Fruit fly (Drosophila melanogaster): ENCODE results near the gene CG5217.

DNA sequence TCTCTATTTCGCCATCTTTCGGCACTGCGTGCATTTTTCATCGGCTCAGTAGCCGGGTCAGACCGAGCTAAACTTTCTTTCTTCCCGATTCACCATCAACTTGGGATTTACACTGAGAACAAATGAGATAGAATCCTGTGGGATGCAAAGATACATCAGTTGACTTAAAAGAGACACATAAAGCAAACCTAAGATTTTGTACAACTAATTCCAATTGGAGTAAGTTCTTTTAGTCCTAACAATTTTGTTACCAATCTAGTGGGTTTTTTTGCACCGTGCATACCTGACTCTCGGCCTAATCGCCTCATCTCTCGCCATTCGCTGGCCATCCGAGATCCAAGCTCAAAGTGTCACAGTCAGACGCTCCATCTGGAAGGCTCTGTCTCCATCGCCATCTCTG is 16.9 kb upstream of the CG5217 start:
- TF ChIP-seq gem (tag; optimal IDR thresholded peaks at IDR 0.05) (no peak), dati (GFP tag; IDR thresholded peaks at IDR 0.05) (no peak), luna (GFP tag; optimal IDR thresholded peaks at IDR 0.05) (no peak), dmrt99B (tag; optimal IDR thresholded peaks at IDR 0.05) (no peak), h (optimal IDR thresholded peaks at IDR 0.05) (no peak), CG3847 (GFP tag; IDR thresholded peaks at IDR 0.05) (no peak), Gug (GFP tag; IDR thresholded peaks at IDR 0.05) (no peak), PHDP (tag; optimal IDR thresholded peaks at IDR 0.05) (no peak), hth (optimal IDR thresholded peaks at IDR 0.05) (no peak), dimm (GFP tag; IDR thresholded peaks at IDR 0.05) (no peak), Awh (GFP tag; IDR thresholded peaks at IDR 0.05) (no peak), CG15073 (GFP tag; optimal IDR thresholded peaks at IDR 0.05) (no peak), lbe (GFP tag; optimal IDR thresholded peaks at IDR 0.05) (no peak)

Data from whole organism, embryonic.